Worm (Caenorhabditis elegans) whole organism, young adult: ENCODE results near the gene R05G6.10.

ENCODE experiments used
- C06A6.2 ChIP-seq: fragments of 200-800 bp; sonication (Bioruptor generic); conservative IDR thresholded peaks from 2 replicates; pipeline ENCODE4 v1.3.6; 2022; ENCODE audit warnings: missing genetic modification characterization, missing compliant biosample characterization
- F22D6.2 ChIP-seq: sonication (generic microtip); optimal IDR thresholded peaks from 2 replicates; lab custom pipeline; 2016; ENCODE audit warnings: mild to moderate bottlenecking, missing genetic modification characterization, missing compliant biosample characterization
- F33H1.4 ChIP-seq: fragments of 200-800 bp; sonication (Bioruptor generic); IDR thresholded peaks from 2 replicates; pipeline ENCODE4 v1.3.6; 2022; ENCODE audit warnings: missing genetic modification reagents, missing genetic modification characterization, missing compliant biosample characterization
- F49E8.2 ChIP-seq: sonication (generic microtip); optimal IDR thresholded peaks from 3 replicates; lab custom pipeline; 2017; ENCODE audit warnings: missing genetic modification characterization, mild to moderate bottlenecking, missing compliant biosample characterization, antibody characterized with exemption, moderate library complexity; ENCODE audit not compliant: insufficient read depth
- F52B5.7 ChIP-seq: sonication (generic microtip); optimal IDR thresholded peaks from 2 replicates; lab custom pipeline; 2016; ENCODE audit warnings: mild to moderate bottlenecking, missing genetic modification characterization, missing compliant biosample characterization
- F57A8.1 ChIP-seq: fragments of 200-800 bp; sonication (Bioruptor generic); optimal IDR thresholded peaks from 2 replicates; lab custom pipeline; 2018; ENCODE audit warnings: mild to moderate bottlenecking, missing genetic modification characterization, moderate library complexity, missing compliant biosample characterization
- F57C9.4 ChIP-seq: sonication (generic microtip); optimal IDR thresholded peaks from 2 replicates; lab custom pipeline; 2017; ENCODE audit warnings: mild to moderate bottlenecking, missing genetic modification characterization, missing compliant biosample characterization
- Y53F4B.3 ChIP-seq: fragments of 200-800 bp; sonication (Bioruptor generic); IDR thresholded peaks from 2 replicates; pipeline ENCODE4 v1.3.6; 2022; ENCODE audit warnings: missing genetic modification reagents, missing genetic modification characterization, missing compliant biosample characterization
- Y67H2A.10 ChIP-seq: fragments of 200-800 bp; sonication (Bioruptor generic); conservative IDR thresholded peaks from 2 replicates; pipeline ENCODE4 v1.3.6; 2022; ENCODE audit warnings: missing genetic modification reagents, missing genetic modification characterization, missing compliant biosample characterization
- Y79H2A.3 ChIP-seq: fragments of 200-800 bp; sonication (Bioruptor generic); conservative IDR thresholded peaks from 2 replicates; pipeline ENCODE4 v1.3.6; 2022; ENCODE audit warnings: missing genetic modification reagents, missing genetic modification characterization, missing compliant biosample characterization
- Y95B8A.8 ChIP-seq: fragments of 200-800 bp; sonication (Bioruptor generic); IDR thresholded peaks from 2 replicates; pipeline ENCODE4 v1.3.6; 2022; ENCODE audit warnings: missing genetic modification reagents, missing genetic modification characterization, missing compliant biosample characterization
- ZK185.1 ChIP-seq: sonication (generic microtip); optimal IDR thresholded peaks from 2 replicates; lab custom pipeline; 2016; ENCODE audit warnings: mild to moderate bottlenecking, missing genetic modification characterization, missing compliant biosample characterization; ENCODE audit not compliant: poor library complexity, severe bottlenecking
- ama-1 ChIP-seq, 3 experiments: fragments of 150-350 bp in 1 of 3; sonication (generic microtip) in 2 of 3; optimal IDR thresholded peaks; 2 replicates each; lab custom pipeline; 2014 to 2018; ENCODE audit warnings: missing biosample characterization in 2 of 3, missing genetic modification characterization in 2 of 3, missing genetic modification reagents in 2 of 3
- aptf-3 ChIP-seq: fragments of 200-800 bp; sonication (Bioruptor generic); IDR thresholded peaks from 2 replicates; pipeline ENCODE4 v1.3.6; 2022; ENCODE audit warnings: missing genetic modification characterization, missing compliant biosample characterization
- attf-6 ChIP-seq: fragments of 200-800 bp; sonication (Bioruptor generic); IDR thresholded peaks from 2 replicates; pipeline ENCODE4 v1.3.6; 2022; ENCODE audit warnings: missing genetic modification reagents, missing genetic modification characterization, missing compliant biosample characterization
- bed-2 ChIP-seq: fragments of 200-800 bp; sonication (Bioruptor generic); IDR thresholded peaks from 2 replicates; pipeline ENCODE4 v1.3.6; 2022; ENCODE audit warnings: missing genetic modification reagents, missing genetic modification characterization, missing compliant biosample characterization
- ceh-58 ChIP-seq: fragments of 200-800 bp; sonication (Bioruptor generic); IDR thresholded peaks from 2 replicates; pipeline ENCODE4 v1.3.6; 2022; ENCODE audit warnings: missing genetic modification characterization, missing compliant biosample characterization
- chd-7 ChIP-seq: sonication (generic microtip); optimal IDR thresholded peaks from 2 replicates; lab custom pipeline; 2016; ENCODE audit warnings: mild to moderate bottlenecking, missing genetic modification characterization, moderate library complexity, missing compliant biosample characterization
- die-1 ChIP-seq: sonication (generic microtip); optimal IDR thresholded peaks from 2 replicates; lab custom pipeline; 2016; ENCODE audit warnings: missing genotype, mild to moderate bottlenecking, missing genetic modification characterization, missing compliant biosample characterization
- dox-1 ChIP-seq: fragments of 200-800 bp; sonication (Bioruptor generic); IDR thresholded peaks from 2 replicates; pipeline ENCODE4 v1.3.6; 2022; ENCODE audit warnings: missing genetic modification reagents, missing genetic modification characterization, missing compliant biosample characterization
- dpff-1 ChIP-seq: sonication (generic microtip); optimal IDR thresholded peaks from 2 replicates; lab custom pipeline; 2017; ENCODE audit warnings: mild to moderate bottlenecking, missing genetic modification characterization, missing compliant biosample characterization
- dpl-1 ChIP-seq: fragments of 150-350 bp; optimal IDR thresholded peaks from 2 replicates; lab custom pipeline; 2014; ENCODE audit warnings: missing biosample characterization, missing genetic modification reagents, missing genetic modification characterization
- egl-18 ChIP-seq: fragments of 200-800 bp; sonication (Bioruptor generic); IDR thresholded peaks from 2 replicates; pipeline ENCODE4 v1.3.6; 2022; ENCODE audit warnings: missing genetic modification reagents, missing genetic modification characterization, missing compliant biosample characterization
- ekl-4 ChIP-seq: fragments of 200-800 bp; sonication (Bioruptor generic); IDR thresholded peaks from 2 replicates; pipeline ENCODE4 v1.3.6; 2022; ENCODE audit warnings: missing genetic modification reagents, missing genetic modification characterization, missing compliant biosample characterization
- hlh-12 ChIP-seq: sonication (generic microtip); optimal IDR thresholded peaks from 2 replicates; lab custom pipeline; 2016; ENCODE audit warnings: missing genetic modification characterization, missing compliant biosample characterization
- hmg-20 ChIP-seq: fragments of 200-800 bp; sonication (Bioruptor generic); IDR thresholded peaks from 2 replicates; pipeline ENCODE4 v1.3.6; 2022; ENCODE audit warnings: missing genetic modification reagents, missing genetic modification characterization, missing compliant biosample characterization
- hsf-1 ChIP-seq: fragments of 200-800 bp; sonication (Bioruptor generic); IDR thresholded peaks from 2 replicates; pipeline ENCODE4 v1.3.6; 2022; ENCODE audit warnings: missing genetic modification reagents, missing genetic modification characterization, missing compliant biosample characterization
- let-607 ChIP-seq, 2 experiments: fragments of 200-800 bp in 1 of 2; sonication (Bioruptor generic) in 1 of 2; sonication (generic microtip) in 1 of 2; optimal IDR thresholded peaks; 2 replicates each; lab custom pipeline; 2016 to 2018; ENCODE audit warnings: mild to moderate bottlenecking in 2 of 2, missing compliant biosample characterization in 2 of 2, missing genetic modification characterization in 2 of 2, moderate library complexity in 2 of 2, missing genotype in 1 of 2
- lin-26 ChIP-seq: fragments of 200-800 bp; sonication (Bioruptor generic); IDR thresholded peaks from 2 replicates; pipeline ENCODE4 v1.3.6; 2022; ENCODE audit warnings: missing genetic modification reagents, missing genetic modification characterization, missing compliant biosample characterization
- lin-35 ChIP-seq, 3 experiments: fragments of 150-350 bp in 2 of 3; sonication (generic microtip) in 1 of 3; optimal IDR thresholded peaks; 2 replicates each; lab custom pipeline; 2014 to 2018; ENCODE audit warnings: missing biosample characterization in 3 of 3, missing genetic modification characterization in 3 of 3, missing genetic modification reagents in 3 of 3
- lin-54 ChIP-seq: fragments of 200-800 bp; sonication (Bioruptor generic); optimal IDR thresholded peaks from 2 replicates; lab custom pipeline; 2018; ENCODE audit warnings: mild to moderate bottlenecking, missing genetic modification characterization, missing compliant biosample characterization
- lsl-1 ChIP-seq: fragments of 200-800 bp; sonication (Bioruptor generic); optimal IDR thresholded peaks from 2 replicates; lab custom pipeline; 2018; ENCODE audit warnings: mild to moderate bottlenecking, missing genetic modification characterization, moderate library complexity, missing compliant biosample characterization
- lsy-27 ChIP-seq: sonication (generic microtip); optimal IDR thresholded peaks from 2 replicates; lab custom pipeline; 2017; ENCODE audit warnings: missing genetic modification characterization, mild to moderate bottlenecking, missing compliant biosample characterization, antibody characterized with exemption, missing genotype, borderline replicate concordance; ENCODE audit not compliant: insufficient read depth
- mel-28 ChIP-seq: sonication (generic microtip); optimal IDR thresholded peaks from 2 replicates; lab custom pipeline; 2016; ENCODE audit warnings: borderline replicate concordance, mild to moderate bottlenecking, missing genetic modification characterization, missing compliant biosample characterization
- mes-4 ChIP-seq: sonication (generic microtip); optimal IDR thresholded peaks from 2 replicates; lab custom pipeline; 2016; ENCODE audit warnings: missing genotype, missing genetic modification characterization, missing compliant biosample characterization
- nfya-2 ChIP-seq: fragments of 200-800 bp; sonication (Bioruptor generic); IDR thresholded peaks from 2 replicates; pipeline ENCODE4 v1.3.6; 2022; ENCODE audit warnings: missing genetic modification reagents, missing genetic modification characterization, missing compliant biosample characterization
- nhr-120 ChIP-seq: fragments of 200-800 bp; sonication (Bioruptor generic); IDR thresholded peaks from 2 replicates; pipeline ENCODE4 v1.3.6; 2022; ENCODE audit warnings: missing genetic modification characterization, missing compliant biosample characterization
- nhr-179 ChIP-seq: sonication (generic microtip); optimal IDR thresholded peaks from 2 replicates; lab custom pipeline; 2016; ENCODE audit warnings: mild to moderate bottlenecking, missing genetic modification characterization, missing compliant biosample characterization
- nhr-80 ChIP-seq: sonication (generic microtip); optimal IDR thresholded peaks from 2 replicates; lab custom pipeline; 2016; ENCODE audit warnings: missing genetic modification characterization, missing compliant biosample characterization
- pbrm-1 ChIP-seq: fragments of 200-800 bp; sonication (Bioruptor generic); IDR thresholded peaks from 2 replicates; pipeline ENCODE4 v1.3.6; 2022; ENCODE audit warnings: missing genetic modification reagents, missing genetic modification characterization, missing compliant biosample characterization
- rpc-1 ChIP-seq, 2 experiments: fragments of 150-350 bp in 1 of 2; sonication (generic microtip) in 1 of 2; optimal IDR thresholded peaks; 2 replicates each; lab custom pipeline; 2014 to 2018; ENCODE audit warnings: missing biosample characterization in 1 of 2, missing genetic modification characterization in 1 of 2, missing genetic modification reagents in 1 of 2, missing genotype in 1 of 2
- snpc-1.3 ChIP-seq: sonication (generic microtip); optimal IDR thresholded peaks from 2 replicates; lab custom pipeline; 2017; ENCODE audit warnings: missing genetic modification characterization, mild to moderate bottlenecking, missing compliant biosample characterization, antibody characterized with exemption, moderate library complexity, missing genotype, missing genetic modification reagents; ENCODE audit not compliant: insufficient read depth
- snpc-4 ChIP-seq, 5 experiments: fragments of 150-350 bp in 1 of 5; sonication (generic microtip) in 4 of 5; optimal IDR thresholded peaks; 2 replicates each; lab custom pipeline; 2014 to 2018; ENCODE audit warnings: missing genetic modification characterization in 5 of 5, missing biosample characterization in 3 of 5, antibody characterized with exemption in 2 of 5, mild to moderate bottlenecking in 2 of 5, missing compliant biosample characterization in 2 of 5, missing genotype in 2 of 5, moderate library complexity in 2 of 5, missing genetic modification reagents in 1 of 5
- somi-1 ChIP-seq: fragments of 200-800 bp; sonication (Bioruptor generic); optimal IDR thresholded peaks from 2 replicates; lab custom pipeline; 2018; ENCODE audit warnings: mild to moderate bottlenecking, missing genetic modification characterization, missing compliant biosample characterization
- tlf-1 ChIP-seq: fragments of 200-800 bp; sonication (Bioruptor generic); optimal IDR thresholded peaks from 2 replicates; lab custom pipeline; 2018; ENCODE audit warnings: mild to moderate bottlenecking, missing genetic modification characterization, missing compliant biosample characterization
- zim-3 ChIP-seq: sonication (generic microtip); optimal IDR thresholded peaks from 2 replicates; lab custom pipeline; 2017; ENCODE audit warnings: mild to moderate bottlenecking, missing genetic modification characterization, moderate library complexity, missing compliant biosample characterization
- ztf-26 ChIP-seq: sonication (generic microtip); optimal IDR thresholded peaks from 2 replicates; lab custom pipeline; 2017; ENCODE audit warnings: missing genetic modification characterization, missing compliant biosample characterization

Gene R05G6.10

ce11 chrIV:7477697-7478096 is 64.6 kb downstream of the R05G6.10 start (continued):
- TF ChIP-seq pbrm-1 (GFP tag; lab: Robert Waterston, UW) = peak; percentile 90
- TF ChIP-seq nhr-120 (GFP tag; lab: Robert Waterston, UW) = no peak
- peak; percentile 72 for TF ChIP-seq ekl-4 (GFP tag; lab: Robert Waterston, UW)
- peak; percentile 84 for TF ChIP-seq F49E8.2 (tag; lab: Kevin White, UChicago)
- no peak for TF ChIP-seq nhr-179
- TF ChIP-seq dpff-1 (tag; lab: Kevin White, UChicago) = no peak
- no peak for TF ChIP-seq aptf-3 (GFP tag; lab: Robert Waterston, UW)
- TF ChIP-seq Y67H2A.10 (GFP tag; lab: Robert Waterston, UW) = peak; percentile 56; the same call in 1 of the 2 replicates
- TF ChIP-seq somi-1 (GFP tag; lab: Kevin White, UChicago) = no peak
- TF ChIP-seq lin-54 = peak; percentile 85
- no peak for TF ChIP-seq C06A6.2 (GFP tag; lab: Robert Waterston, UW)
- peak; percentile 79 for TF ChIP-seq tlf-1 (GFP tag; lab: Kevin White, UChicago)
- TF ChIP-seq attf-6 (GFP tag; lab: Robert Waterston, UW) = no peak
- TF ChIP-seq dpl-1 (GFP tag; lab: Kevin White, UChicago) = peak; percentile 98
- no peak for TF ChIP-seq ztf-26 (tag; lab: Kevin White, UChicago)
- no peak for TF ChIP-seq mes-4 (tag; lab: Kevin White, UChicago)
- no peak for TF ChIP-seq Y53F4B.3 (GFP tag; lab: Robert Waterston, UW)
- TF ChIP-seq lin-26 (GFP tag; lab: Robert Waterston, UW) = no peak
- peak in 2 of 3 experiments; percentile 25 to 64 for TF ChIP-seq lin-35 (GFP tag; optimal IDR thresholded peaks at IDR 0.05; lab: Kevin White, UChicago)
- TF ChIP-seq nhr-80 = no peak
- TF ChIP-seq mel-28 (tag; lab: Kevin White, UChicago) = no peak
- peak; percentile 50 for TF ChIP-seq snpc-1.3 (tag; lab: Kevin White, UChicago)
- no peak for TF ChIP-seq hlh-12 (tag; lab: Kevin White, UChicago)
- no peak for TF ChIP-seq F57C9.4
- no peak for TF ChIP-seq lsy-27 (tag; lab: Kevin White, UChicago)
- TF ChIP-seq rpc-1 (optimal IDR thresholded peaks at IDR 0.05; lab: Kevin White, UChicago) = no peak
- TF ChIP-seq rpc-1 (tag; optimal IDR thresholded peaks at IDR 0.05; lab: Kevin White, UChicago) = no peak
- no peak for TF ChIP-seq F52B5.7 (tag; lab: Kevin White, UChicago)
- TF ChIP-seq nfya-2 = no peak
- peak; percentile 98 for TF ChIP-seq lsl-1 (GFP tag; lab: Kevin White, UChicago)
- TF ChIP-seq bed-2 (GFP tag; lab: Robert Waterston, UW) = no peak
- no peak for TF ChIP-seq let-607 (tag; optimal IDR thresholded peaks at IDR 0.05; lab: Kevin White, UChicago)
- no peak for TF ChIP-seq die-1 (tag; lab: Kevin White, UChicago)
- TF ChIP-seq dox-1 (GFP tag; lab: Robert Waterston, UW) = peak; percentile 88
- TF ChIP-seq ceh-58 (GFP tag; lab: Robert Waterston, UW) = no peak
- TF ChIP-seq zim-3 = no peak
- no peak for TF ChIP-seq chd-7 (tag; lab: Kevin White, UChicago)
- TF ChIP-seq ZK185.1 (tag; lab: Kevin White, UChicago) = no peak
- TF ChIP-seq F33H1.4 (GFP tag; lab: Robert Waterston, UW) = peak; percentile 98
- TF ChIP-seq Y95B8A.8 (GFP tag; lab: Robert Waterston, UW) = peak; percentile 92
- peak; percentile 77 for TF ChIP-seq snpc-4 (GFP tag; optimal IDR thresholded peaks at IDR 0.05; lab: Kevin White, UChicago)
- peak in 3 of 4 experiments; percentile 40 to 61 (median 41) for TF ChIP-seq snpc-4 (tag; optimal IDR thresholded peaks at IDR 0.05; lab: Kevin White, UChicago)
- TF ChIP-seq Y79H2A.3 (GFP tag; lab: Robert Waterston, UW) = no peak
- TF ChIP-seq hmg-20 (GFP tag; lab: Robert Waterston, UW) = no peak
- peak; percentile 73; the same call in 1 of the 2 replicates for TF ChIP-seq hsf-1 (GFP tag; lab: Robert Waterston, UW)
- no peak for TF ChIP-seq ama-1 (optimal IDR thresholded peaks at IDR 0.05; lab: Kevin White, UChicago)
- no peak for TF ChIP-seq ama-1 (GFP tag; optimal IDR thresholded peaks at IDR 0.05; lab: Kevin White, UChicago)
- TF ChIP-seq F57A8.1 (GFP tag; lab: Kevin White, UChicago) = no peak
- no peak for TF ChIP-seq egl-18 (GFP tag; lab: Robert Waterston, UW)
- TF ChIP-seq F22D6.2 = no peak
